Worm (Caenorhabditis elegans) whole organism, mixed stage, embryonic: ENCODE results near the gene F53G2.13.

Source experiments
- M03D4.4 ChIP-seq: sonication (generic microtip); optimal IDR thresholded peaks from 2 replicates; lab custom pipeline; 2017; ENCODE audit warnings: mild to moderate bottlenecking, missing genetic modification characterization, missing compliant biosample characterization
- bed-3 ChIP-seq: fragments of 200-800 bp; sonication (Bioruptor generic); optimal IDR thresholded peaks from 3 replicates; lab custom pipeline; 2018; ENCODE audit warnings: mild to moderate bottlenecking, missing genetic modification characterization, moderate library complexity, missing compliant biosample characterization
- blmp-1 ChIP-seq: fragments of 150-350 bp; optimal IDR thresholded peaks from 2 replicates; lab custom pipeline; 2014; ENCODE audit warnings: missing biosample characterization, missing genetic modification characterization
- ceh-39 ChIP-seq: fragments of 150-350 bp; optimal IDR thresholded peaks from 2 replicates; lab custom pipeline; 2014; ENCODE audit warnings: missing biosample characterization, missing genetic modification characterization
- ceh-43 ChIP-seq: fragments of 200-800 bp; sonication (Bioruptor generic); optimal IDR thresholded peaks from 2 replicates; lab custom pipeline; 2018; ENCODE audit warnings: mild to moderate bottlenecking, missing genetic modification characterization, moderate library complexity, missing compliant biosample characterization
- ceh-83 ChIP-seq: fragments of 200-800 bp; sonication (Bioruptor generic); optimal IDR thresholded peaks from 2 replicates; lab custom pipeline; 2018; ENCODE audit warnings: mild to moderate bottlenecking, missing genetic modification characterization, missing compliant biosample characterization
- ces-1 ChIP-seq: fragments of 150-350 bp; optimal IDR thresholded peaks from 2 replicates; lab custom pipeline; 2014; ENCODE audit warnings: missing biosample characterization, missing genetic modification reagents, missing genetic modification characterization
- cnd-1 ChIP-seq: fragments of 200-800 bp; sonication (Bioruptor generic); optimal IDR thresholded peaks from 2 replicates; lab custom pipeline; 2018; ENCODE audit warnings: mild to moderate bottlenecking, missing genetic modification characterization, missing compliant biosample characterization
- drap-1 ChIP-seq: fragments of 200-800 bp; sonication (Bioruptor generic); optimal IDR thresholded peaks from 3 replicates; lab custom pipeline; 2018; ENCODE audit warnings: mild to moderate bottlenecking, missing genetic modification characterization, missing compliant biosample characterization
- elt-1 ChIP-seq: sonication (generic microtip); optimal IDR thresholded peaks from 2 replicates; lab custom pipeline; 2017; ENCODE audit warnings: missing genetic modification characterization, mild to moderate bottlenecking, missing compliant biosample characterization, antibody characterized with exemption, moderate library complexity, borderline replicate concordance; ENCODE audit not compliant: insufficient read depth
- elt-3 ChIP-seq: fragments of 150-350 bp; optimal IDR thresholded peaks from 2 replicates; lab custom pipeline; 2014; ENCODE audit warnings: missing biosample characterization, missing genetic modification characterization
- flh-1 ChIP-seq: fragments of 200-800 bp; sonication (Bioruptor generic); optimal IDR thresholded peaks from 2 replicates; lab custom pipeline; 2018; ENCODE audit warnings: mild to moderate bottlenecking, missing genetic modification characterization, moderate library complexity, missing compliant biosample characterization
- hlh-1 ChIP-seq: fragments of 150-350 bp; optimal IDR thresholded peaks from 2 replicates; lab custom pipeline; 2014; ENCODE audit warnings: missing biosample characterization, missing genetic modification reagents, missing genetic modification characterization
- lin-13 ChIP-seq: fragments of 150-350 bp; optimal IDR thresholded peaks from 2 replicates; lab custom pipeline; 2014; ENCODE audit warnings: missing biosample characterization, missing genetic modification characterization
- lin-32 ChIP-seq: fragments of 200-800 bp; sonication (Bioruptor generic); optimal IDR thresholded peaks from 2 replicates; lab custom pipeline; 2018; ENCODE audit warnings: mild to moderate bottlenecking, missing genetic modification characterization, missing compliant biosample characterization
- mep-1 ChIP-seq: fragments of 150-350 bp; optimal IDR thresholded peaks from 2 replicates; lab custom pipeline; 2017; ENCODE audit warnings: missing biosample characterization, missing genetic modification reagents, missing genetic modification characterization, inconsistent platforms
- mls-2 ChIP-seq: sonication (generic microtip); optimal IDR thresholded peaks from 2 replicates; lab custom pipeline; 2016; ENCODE audit warnings: mild to moderate bottlenecking, missing genetic modification characterization, moderate library complexity, missing compliant biosample characterization
- nhr-12 ChIP-seq: fragments of 150-350 bp; optimal IDR thresholded peaks from 2 replicates; lab custom pipeline; 2014; ENCODE audit warnings: missing biosample characterization, missing genetic modification characterization
- nhr-2 ChIP-seq: fragments of 150-350 bp; optimal IDR thresholded peaks from 2 replicates; lab custom pipeline; 2014; ENCODE audit warnings: missing biosample characterization, missing genetic modification characterization
- nhr-237 ChIP-seq: fragments of 150-350 bp; optimal IDR thresholded peaks from 2 replicates; lab custom pipeline; 2014; ENCODE audit warnings: missing biosample characterization, missing genetic modification characterization
- nhr-28 ChIP-seq: fragments of 150-350 bp; optimal IDR thresholded peaks from 2 replicates; lab custom pipeline; 2014; ENCODE audit warnings: missing biosample characterization, missing genetic modification characterization
- nhr-76 ChIP-seq: sonication (generic microtip); optimal IDR thresholded peaks from 2 replicates; lab custom pipeline; 2017; ENCODE audit warnings: missing biosample characterization, missing genetic modification characterization
- snpc-4 ChIP-seq: fragments of 150-350 bp; optimal IDR thresholded peaks from 2 replicates; lab custom pipeline; 2014; ENCODE audit warnings: missing biosample characterization, missing genetic modification characterization
- sptf-1 ChIP-seq: sonication (generic microtip); optimal IDR thresholded peaks from 2 replicates; lab custom pipeline; 2017; ENCODE audit warnings: mild to moderate bottlenecking, missing genetic modification characterization, moderate library complexity, missing compliant biosample characterization
- tbx-8 ChIP-seq: fragments of 200-800 bp; sonication (Bioruptor generic); optimal IDR thresholded peaks from 2 replicates; lab custom pipeline; 2018; ENCODE audit warnings: mild to moderate bottlenecking, missing genetic modification characterization, moderate library complexity, missing compliant biosample characterization
- unc-120 ChIP-seq: sonication (generic microtip); optimal IDR thresholded peaks from 2 replicates; lab custom pipeline; 2017; ENCODE audit warnings: missing genetic modification characterization, missing compliant biosample characterization; ENCODE audit not compliant: poor library complexity, severe bottlenecking
- unc-39 ChIP-seq: fragments of 150-350 bp; optimal IDR thresholded peaks from 2 replicates; lab custom pipeline; 2014; ENCODE audit warnings: missing biosample characterization, missing genetic modification characterization

The F53G2.13 gene

DNA sequence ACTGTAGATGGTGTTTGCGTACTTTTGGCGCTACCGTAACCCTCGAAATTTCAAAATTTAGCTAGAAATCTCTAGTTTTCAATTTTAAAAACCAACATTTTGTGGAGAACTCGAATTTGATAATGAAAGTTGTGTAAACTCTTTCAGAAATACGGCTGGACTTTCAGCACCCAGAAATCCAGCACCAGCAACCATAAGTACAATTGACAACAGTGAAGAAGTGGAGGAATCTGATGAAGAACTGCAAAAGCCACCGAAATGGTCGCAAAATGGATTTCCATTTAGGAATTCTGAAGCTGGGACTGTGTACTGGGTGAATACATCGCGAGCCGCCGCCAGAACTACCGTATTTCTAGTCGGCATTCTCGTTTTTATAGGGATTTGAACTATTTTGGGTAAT lies at the start of gene F53G2.13:
F53G2.13 (plus strand) TSS at position 301 of the 400 bp plus-strand sequence.
- no peak for TF ChIP-seq nhr-76 (tag; lab: Kevin White, UChicago)
- TF ChIP-seq lin-13 (tag; lab: Kevin White, UChicago), result no peak
- no peak for TF ChIP-seq flh-1 (GFP tag; lab: Kevin White, UChicago)
- no peak for TF ChIP-seq nhr-12 (tag; lab: Kevin White, UChicago)
- TF ChIP-seq M03D4.4 (tag; lab: Kevin White, UChicago), result no peak
- TF ChIP-seq unc-39 (tag; lab: Kevin White, UChicago), result no peak
- TF ChIP-seq bed-3, result no peak
- TF ChIP-seq lin-32, result no peak
- TF ChIP-seq ceh-39 (tag; lab: Kevin White, UChicago), result no peak
- TF ChIP-seq cnd-1 (tag; lab: Kevin White, UChicago), result no peak
- no peak for TF ChIP-seq nhr-28 (tag; lab: Kevin White, UChicago)
- TF ChIP-seq tbx-8, result no peak

- TF ChIP-seq lin-13 (tag; lab: Kevin White, UChicago) (no peak), blmp-1 (tag; lab: Kevin White, UChicago) (peak; percentile 76), nhr-237 (tag; lab: Kevin White, UChicago) (no peak), hlh-1 (tag; lab: Kevin White, UChicago) (no peak)
These were observed 48.0 kb upstream of the F53G2.13 start for ce11 chrII:2435566-2435965.

- TF ChIP-seq mls-2 (no peak), cnd-1 (tag; lab: Kevin White, UChicago) (no peak), elt-1 (tag; lab: Kevin White, UChicago) (peak; percentile 97)
- TF ChIP-seq, all 35 proteins: peak for 1
These were observed 46.9 kb upstream of the F53G2.13 start for ce11 chrII:2436757-2437156.

ce11 chrII:2438180-2438579 lies 45.4 kb upstream of the F53G2.13 start:
- no peak for TF ChIP-seq M03D4.4 (tag; lab: Kevin White, UChicago)
- no peak for TF ChIP-seq nhr-12 (tag; lab: Kevin White, UChicago)
- TF ChIP-seq nhr-2 (tag; lab: Kevin White, UChicago), result no peak

ce11 chrII:2438944-2439343 lies 44.7 kb upstream of the F53G2.13 start:
- TF ChIP-seq unc-120 (tag; lab: Kevin White, UChicago) (no peak), elt-3 (tag; lab: Kevin White, UChicago) (no peak), snpc-4 (no peak), lin-13 (tag; lab: Kevin White, UChicago) (no peak), unc-39 (tag; lab: Kevin White, UChicago) (no peak), nhr-76 (tag; lab: Kevin White, UChicago) (no peak), nhr-237 (tag; lab: Kevin White, UChicago) (no peak), ceh-43 (no peak), ceh-83 (GFP tag; lab: Kevin White, UChicago) (no peak), ceh-39 (tag; lab: Kevin White, UChicago) (no peak)

DNA sequence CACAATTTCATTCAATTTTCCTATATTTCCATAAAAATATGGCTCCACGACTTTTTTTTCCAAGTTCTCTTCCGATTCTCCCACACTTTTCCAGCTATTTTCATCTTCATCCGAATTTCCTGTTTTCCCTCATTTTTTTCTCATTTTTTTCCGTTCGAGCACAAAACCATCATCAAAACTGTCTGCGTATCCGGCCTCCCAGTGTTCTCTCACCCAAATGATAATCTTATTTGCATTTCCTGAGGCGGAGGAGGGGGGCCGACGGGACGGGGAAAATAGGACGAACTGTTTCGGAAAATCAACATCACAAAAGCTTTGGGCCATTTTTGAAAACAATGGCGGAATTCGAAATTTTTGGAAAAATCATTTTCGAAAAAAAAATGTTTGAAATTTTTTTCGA lies 43.3 kb upstream of the F53G2.13 start:
- TF ChIP-seq ces-1 (GFP tag; lab: Kevin White, UChicago) (peak; percentile 63), ceh-43 (no peak)

- TF ChIP-seq nhr-237 (tag; lab: Kevin White, UChicago), result no peak
- no peak for TF ChIP-seq cnd-1 (tag; lab: Kevin White, UChicago)
- no peak for TF ChIP-seq lin-13 (tag; lab: Kevin White, UChicago)
- TF ChIP-seq sptf-1 (tag; lab: Kevin White, UChicago), result no peak
- TF ChIP-seq elt-3 (tag; lab: Kevin White, UChicago), result no peak
- no peak for TF ChIP-seq M03D4.4 (tag; lab: Kevin White, UChicago)
- no peak for TF ChIP-seq ceh-39 (tag; lab: Kevin White, UChicago)
- no peak for TF ChIP-seq mls-2
- no peak for TF ChIP-seq drap-1
- no peak for TF ChIP-seq tbx-8
- no peak for TF ChIP-seq mep-1 (tag; lab: Kevin White, UChicago)
- TF ChIP-seq bed-3, result no peak
- TF ChIP-seq blmp-1 (tag; lab: Kevin White, UChicago), result no peak
These were observed 41.4 kb upstream of the F53G2.13 start for ce11 chrII:2442243-2442642.
